Fruit fly (Drosophila melanogaster) whole organism, embryonic: ENCODE data around the gene CG31445.

Experiments used
- ATbp ChIP-seq: fragments of 200-800 bp; sonication (Bioruptor generic); optimal IDR thresholded peaks from 2 replicates; lab custom pipeline; 2017; ENCODE audit warnings: missing biosample characterization, mild to moderate bottlenecking, missing genetic modification characterization, missing genetic modification reagents
- Adf1 ChIP-seq: fragments of 200-800 bp; sonication (Bioruptor generic); IDR thresholded peaks from 2 replicates; pipeline ENCODE4 v1.3.6; 2022; ENCODE audit warnings: missing biosample characterization, missing genetic modification characterization
- Antp ChIP-seq: fragments of 200-800 bp; sonication (Bioruptor generic); optimal IDR thresholded peaks from 3 replicates; lab custom pipeline; 2016; ENCODE audit warnings: missing biosample characterization, missing genetic modification characterization
- BEAF-32 ChIP-seq: fragments of 200-800 bp; sonication (Bioruptor generic); optimal IDR thresholded peaks from 3 replicates; lab custom pipeline; 2017; ENCODE audit warnings: missing biosample characterization, missing genetic modification characterization, mild to moderate bottlenecking, moderate library complexity, missing genetic modification reagents
- Bteb2 ChIP-seq: fragments of 200-800 bp; sonication (Bioruptor generic); optimal IDR thresholded peaks from 2 replicates; lab custom pipeline; 2016; ENCODE audit warnings: missing biosample characterization, missing genetic modification characterization
- CG10543 ChIP-seq: fragments of 200-800 bp; sonication (Bioruptor generic); optimal IDR thresholded peaks from 3 replicates; lab custom pipeline; 2017; ENCODE audit warnings: missing biosample characterization, mild to moderate bottlenecking, missing genetic modification characterization, moderate library complexity
- CG11398 ChIP-seq: fragments of 200-800 bp; sonication (Bioruptor generic); optimal IDR thresholded peaks from 2 replicates; lab custom pipeline; 2016; ENCODE audit warnings: missing biosample characterization, missing genetic modification characterization
- CG12659 ChIP-seq: fragments of 200-800 bp; sonication (Bioruptor generic); optimal IDR thresholded peaks from 3 replicates; lab custom pipeline; 2017; ENCODE audit warnings: mild to moderate bottlenecking, missing biosample characterization, missing genetic modification reagents, missing genetic modification characterization
- CG15073 ChIP-seq: fragments of 200-800 bp; sonication (Bioruptor generic); optimal IDR thresholded peaks from 2 replicates; lab custom pipeline; 2016; ENCODE audit warnings: missing biosample characterization, missing genetic modification characterization
- CG15514 ChIP-seq: fragments of 200-800 bp; sonication (Bioruptor generic); optimal IDR thresholded peaks from 3 replicates; lab custom pipeline; 2017; ENCODE audit warnings: missing biosample characterization, missing genetic modification characterization, mild to moderate bottlenecking, moderate library complexity, missing genetic modification reagents
- CG17186 ChIP-seq: fragments of 200-800 bp; sonication (Bioruptor generic); optimal IDR thresholded peaks from 3 replicates; lab custom pipeline; 2017; ENCODE audit warnings: missing biosample characterization, missing genetic modification reagents, missing genetic modification characterization
- CG17385 ChIP-seq: fragments of 200-800 bp; sonication (Bioruptor generic); optimal IDR thresholded peaks from 3 replicates; lab custom pipeline; 2018; ENCODE audit warnings: missing biosample characterization, mild to moderate bottlenecking, missing genetic modification characterization
- CG17612 ChIP-seq: fragments of 200-800 bp; sonication (Bioruptor generic); IDR thresholded peaks from 2 replicates; pipeline ENCODE4 v1.3.6; 2022; ENCODE audit warnings: missing biosample characterization, missing genetic modification characterization
- CG18619 ChIP-seq: fragments of 200-800 bp; sonication (Bioruptor generic); optimal IDR thresholded peaks from 3 replicates; lab custom pipeline; 2017; ENCODE audit warnings: missing biosample characterization, mild to moderate bottlenecking, missing genetic modification characterization
- CG30431 ChIP-seq: fragments of 200-800 bp; sonication (Bioruptor generic); optimal IDR thresholded peaks from 2 replicates; lab custom pipeline; 2017; ENCODE audit warnings: missing biosample characterization, missing genetic modification characterization
- CG3281 ChIP-seq: fragments of 200-800 bp; sonication (Bioruptor generic); optimal IDR thresholded peaks from 3 replicates; lab custom pipeline; 2017; ENCODE audit warnings: missing biosample characterization, mild to moderate bottlenecking, missing genetic modification characterization
- CG3838 ChIP-seq: fragments of 200-800 bp; sonication (Bioruptor generic); optimal IDR thresholded peaks from 3 replicates; lab custom pipeline; 2016; ENCODE audit warnings: missing biosample characterization, missing genetic modification characterization
- CG4328 ChIP-seq: fragments of 200-800 bp; sonication (Bioruptor generic); optimal IDR thresholded peaks from 3 replicates; lab custom pipeline; 2017; ENCODE audit warnings: missing biosample characterization, missing genetic modification reagents, missing genetic modification characterization
- CG6765 ChIP-seq: fragments of 200-800 bp; sonication (Bioruptor generic); optimal IDR thresholded peaks from 3 replicates; lab custom pipeline; 2017; ENCODE audit warnings: missing biosample characterization, mild to moderate bottlenecking, missing genetic modification characterization
- CG7839 ChIP-seq: fragments of 200-800 bp; sonication (Bioruptor generic); optimal IDR thresholded peaks from 3 replicates; lab custom pipeline; 2018; ENCODE audit warnings: missing biosample characterization, mild to moderate bottlenecking, missing genetic modification characterization, moderate library complexity
- CoRest ChIP-seq: fragments of 200-800 bp; sonication (Bioruptor generic); optimal IDR thresholded peaks from 3 replicates; lab custom pipeline; 2018; ENCODE audit warnings: missing biosample characterization, mild to moderate bottlenecking, missing genetic modification characterization, moderate library complexity
- Dip2 ChIP-seq: fragments of 200-800 bp; sonication (Bioruptor generic); IDR thresholded peaks from 2 replicates; pipeline ENCODE4 v1.3.6; 2022; ENCODE audit warnings: missing biosample characterization, missing genetic modification characterization
- Dp ChIP-seq: fragments of 200-800 bp; sonication (Bioruptor generic); optimal IDR thresholded peaks from 2 replicates; lab custom pipeline; 2018; ENCODE audit warnings: missing biosample characterization, mild to moderate bottlenecking, missing genetic modification characterization, moderate library complexity
- Elba2 ChIP-seq: fragments of 200-800 bp; sonication (Bioruptor generic); optimal IDR thresholded peaks from 3 replicates; lab custom pipeline; 2016; ENCODE audit warnings: missing biosample characterization, missing genetic modification characterization
- Fer3 ChIP-seq: fragments of 200-800 bp; sonication (Bioruptor generic); optimal IDR thresholded peaks from 2 replicates; lab custom pipeline; 2018; ENCODE audit warnings: missing biosample characterization, mild to moderate bottlenecking, missing genetic modification characterization, moderate library complexity
- HLH54F ChIP-seq: fragments of 200-800 bp; sonication (Bioruptor generic); optimal IDR thresholded peaks from 3 replicates; lab custom pipeline; 2016; ENCODE audit warnings: missing biosample characterization, missing genetic modification characterization
- Hey ChIP-seq: fragments of 200-800 bp; sonication (Bioruptor generic); optimal IDR thresholded peaks from 3 replicates; lab custom pipeline; 2018; ENCODE audit warnings: missing biosample characterization, mild to moderate bottlenecking, missing genetic modification characterization
- Max ChIP-seq: fragments of 200-800 bp; sonication (Bioruptor generic); optimal IDR thresholded peaks from 2 replicates; lab custom pipeline; 2016; ENCODE audit warnings: missing biosample characterization, mild to moderate bottlenecking, missing genetic modification characterization
- NC2α ChIP-seq: fragments of 200-800 bp; sonication (Bioruptor generic); optimal IDR thresholded peaks from 2 replicates; lab custom pipeline; 2016; ENCODE audit warnings: missing biosample characterization, missing genetic modification characterization
- NC2β ChIP-seq: fragments of 200-800 bp; sonication (Bioruptor generic); optimal IDR thresholded peaks from 2 replicates; lab custom pipeline; 2016; ENCODE audit warnings: missing biosample characterization, missing genetic modification characterization
- Neu2 ChIP-seq: fragments of 200-800 bp; sonication (Bioruptor generic); optimal IDR thresholded peaks from 3 replicates; lab custom pipeline; 2016; ENCODE audit warnings: missing biosample characterization, missing genetic modification characterization, borderline replicate concordance
- PHDP ChIP-seq: fragments of 200-800 bp; sonication (Bioruptor generic); optimal IDR thresholded peaks from 3 replicates; lab custom pipeline; 2018; ENCODE audit warnings: missing biosample characterization, mild to moderate bottlenecking, missing genetic modification characterization, moderate library complexity
- Spps ChIP-seq: fragments of 200-800 bp; sonication (Bioruptor generic); optimal IDR thresholded peaks from 2 replicates; lab custom pipeline; 2018; ENCODE audit warnings: missing biosample characterization, mild to moderate bottlenecking, missing genetic modification characterization
- Vsx1 ChIP-seq: fragments of 200-800 bp; sonication (Bioruptor generic); optimal IDR thresholded peaks from 2 replicates; lab custom pipeline; 2017; ENCODE audit warnings: missing biosample characterization, mild to moderate bottlenecking, missing genetic modification characterization, missing genetic modification reagents
- Xbp1 ChIP-seq: fragments of 200-800 bp; sonication (Bioruptor generic); optimal IDR thresholded peaks from 3 replicates; lab custom pipeline; 2016; ENCODE audit warnings: missing biosample characterization, mild to moderate bottlenecking, missing genetic modification characterization
- YL-1 ChIP-seq: fragments of 200-800 bp; sonication (Bioruptor generic); optimal IDR thresholded peaks from 3 replicates; lab custom pipeline; 2017; ENCODE audit warnings: missing biosample characterization, mild to moderate bottlenecking, missing genetic modification characterization
- br ChIP-seq: fragments of >200 bp; optimal IDR thresholded peaks from 2 replicates; lab custom pipeline; 2017
- caup ChIP-seq: fragments of 200-800 bp; sonication (Bioruptor generic); optimal IDR thresholded peaks from 3 replicates; lab custom pipeline; 2017; ENCODE audit warnings: missing biosample characterization, mild to moderate bottlenecking, missing genetic modification characterization, moderate library complexity; ENCODE audit not compliant: severe bottlenecking
- crc ChIP-seq: fragments of 200-800 bp; sonication (Bioruptor generic); optimal IDR thresholded peaks from 2 replicates; lab custom pipeline; 2016; ENCODE audit warnings: missing biosample characterization, missing genetic modification characterization
- fd102C ChIP-seq: fragments of 200-800 bp; sonication (Bioruptor generic); optimal IDR thresholded peaks from 2 replicates; lab custom pipeline; 2018; ENCODE audit warnings: missing biosample characterization, mild to moderate bottlenecking, missing genetic modification characterization, moderate library complexity
- hkb ChIP-seq, 2 experiments: fragments of 200-800 bp in 1 of 2; fragments of >200 bp in 1 of 2; sonication (Bioruptor generic) in 1 of 2; IDR thresholded peaks in 1 of 2; optimal IDR thresholded peaks in 1 of 2; 2 replicates each; pipeline versions ENCODE4 v1.3.6 to Lab custom; 2017 to 2022; ENCODE audit warnings: missing biosample characterization in 1 of 2, missing genetic modification characterization in 1 of 2
- inv ChIP-seq: fragments of 200-800 bp; sonication (Bioruptor generic); IDR thresholded peaks from 2 replicates; pipeline ENCODE4 v1.3.6; 2022; ENCODE audit warnings: missing biosample characterization, missing genetic modification characterization; ENCODE audit not compliant: partially characterized antibody
- luna ChIP-seq: fragments of 200-800 bp; sonication (Bioruptor generic); optimal IDR thresholded peaks from 2 replicates; lab custom pipeline; 2016; ENCODE audit warnings: missing biosample characterization, missing genetic modification characterization
- onecut ChIP-seq: fragments of 200-800 bp; sonication (Bioruptor generic); IDR thresholded peaks from 2 replicates; pipeline ENCODE4 v1.3.6; 2022; ENCODE audit warnings: missing biosample characterization, missing genetic modification characterization
- pfk ChIP-seq: fragments of 200-800 bp; sonication (Bioruptor generic); optimal IDR thresholded peaks from 2 replicates; lab custom pipeline; 2018; ENCODE audit warnings: missing biosample characterization, mild to moderate bottlenecking, missing genetic modification characterization, moderate library complexity
- tap ChIP-seq: fragments of 200-800 bp; optimal IDR thresholded peaks from 3 replicates; lab custom pipeline; 2019; ENCODE audit warnings: missing biosample characterization, mild to moderate bottlenecking, missing genetic modification characterization, moderate library complexity
- toy ChIP-seq: fragments of 200-800 bp; sonication (Bioruptor generic); IDR thresholded peaks from 2 replicates; pipeline ENCODE4 v1.3.6; 2022; ENCODE audit warnings: missing biosample characterization, missing genetic modification characterization
- unc-4 ChIP-seq: fragments of 200-800 bp; sonication (Bioruptor generic); IDR thresholded peaks from 2 replicates; pipeline ENCODE4 v1.3.6; 2022; ENCODE audit warnings: missing biosample characterization, missing genetic modification characterization; ENCODE audit not compliant: partially characterized antibody
- zfh1 ChIP-seq: fragments of 200-800 bp; sonication (Bioruptor generic); IDR thresholded peaks from 3 replicates; pipeline ENCODE4 v1.3.6; 2022; ENCODE audit warnings: missing biosample characterization, missing genetic modification characterization

CG31445 gene

DNA sequence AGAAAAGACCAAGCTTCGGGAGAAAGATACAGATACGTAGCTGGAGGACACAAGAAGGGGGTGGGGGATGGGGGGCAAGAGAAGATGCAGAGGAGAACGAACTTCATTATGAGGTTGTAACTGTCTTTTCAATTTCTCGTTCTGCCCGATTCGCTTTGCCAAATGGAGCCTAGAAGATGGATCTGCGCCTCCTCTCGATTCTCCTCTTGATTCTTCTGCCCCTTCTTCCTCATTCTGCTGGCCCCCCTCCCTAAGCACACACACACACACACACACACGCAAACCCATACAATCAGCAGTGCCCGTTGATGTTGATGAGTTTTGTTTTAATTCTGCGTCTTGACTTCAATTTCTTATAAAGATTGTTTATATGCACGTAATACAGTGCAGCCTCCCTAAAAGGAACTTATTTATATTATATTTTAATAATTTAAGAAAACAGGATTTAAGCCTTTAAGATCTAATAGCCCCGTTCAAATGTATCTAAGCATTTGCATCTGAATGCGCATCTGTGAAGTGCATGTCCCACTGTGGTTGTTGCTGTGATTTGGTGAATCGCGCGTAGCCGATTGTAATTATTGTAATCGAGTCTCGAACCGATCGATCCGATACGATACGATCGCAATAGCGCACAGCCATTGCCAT, 37.5 kb downstream of the CG31445 start (continued):
- TF ChIP-seq Hey (tag; lab: Kevin White, UChicago) = no peak
- no peak for TF ChIP-seq crc
- TF ChIP-seq CG15514 (GFP tag; lab: Kevin White, UChicago) = peak; percentile 36
- TF ChIP-seq BEAF-32 = no peak
- peak; percentile 54 for TF ChIP-seq caup (GFP tag; lab: Kevin White, UChicago)
- TF ChIP-seq CG6765 (GFP tag; lab: Kevin White, UChicago) = no peak
- TF ChIP-seq toy = no peak
- TF ChIP-seq zfh1 (GFP tag; lab: Robert Waterston, UW) = peak; percentile 79
- peak; percentile 9 for TF ChIP-seq CG18619 (GFP tag; lab: Kevin White, UChicago)
- no peak for TF ChIP-seq HLH54F (GFP tag; lab: Kevin White, UChicago)
- TF ChIP-seq Max (GFP tag; lab: Kevin White, UChicago) = peak; percentile 0
- no peak for TF ChIP-seq NC2β
- peak; percentile 76 for TF ChIP-seq CoRest
- TF ChIP-seq Antp = peak; percentile 13
- TF ChIP-seq unc-4 (GFP tag; lab: Robert Waterston, UW) = no peak
- TF ChIP-seq inv (GFP tag; lab: Robert Waterston, UW) = no peak
- TF ChIP-seq CG3838 (GFP tag; lab: Kevin White, UChicago) = no peak
- no peak for TF ChIP-seq NC2α (GFP tag; lab: Kevin White, UChicago)
- peak; percentile 56 for TF ChIP-seq tap (tag; lab: Kevin White, UChicago)
- no peak for TF ChIP-seq Neu2 (GFP tag; lab: Kevin White, UChicago)
- TF ChIP-seq luna (GFP tag; lab: Kevin White, UChicago) = no peak
- TF ChIP-seq ATbp (GFP tag; lab: Kevin White, UChicago) = peak; percentile 39
- no peak for TF ChIP-seq Bteb2 (GFP tag; lab: Kevin White, UChicago)
- peak; percentile 28; the same call in 1 of the 2 replicates for TF ChIP-seq CG17612 (GFP tag; lab: Robert Waterston, UW)
- no peak for TF ChIP-seq pfk (GFP tag; lab: Kevin White, UChicago)
- 0 out of 2 replicates have a peak, but pooled peaks have one; percentile 33 for TF ChIP-seq Adf1 (GFP tag; lab: Robert Waterston, UW)
- no peak for TF ChIP-seq CG17186
- TF ChIP-seq CG10543 (GFP tag; lab: Kevin White, UChicago) = peak; percentile 12
- TF ChIP-seq Dp (GFP tag; lab: Kevin White, UChicago) = no peak
- peak; percentile 65 for TF ChIP-seq Xbp1
- no peak for TF ChIP-seq fd102C (GFP tag; lab: Kevin White, UChicago)
- TF ChIP-seq CG30431 (GFP tag; lab: Kevin White, UChicago) = peak; percentile 47
- TF ChIP-seq hkb (optimal IDR thresholded peaks at IDR 0.05; lab: Kevin White, UChicago) = no peak
- TF ChIP-seq hkb (GFP tag; IDR thresholded peaks at IDR 0.05; lab: Robert Waterston, UW) = peak; percentile 74
- peak; percentile 3 for TF ChIP-seq CG4328
- TF ChIP-seq CG15073 (GFP tag; lab: Kevin White, UChicago) = no peak
- TF ChIP-seq CG3281 (GFP tag; lab: Kevin White, UChicago) = peak; percentile 59
- peak; percentile 57 for TF ChIP-seq CG12659
- TF ChIP-seq onecut (GFP tag; lab: Robert Waterston, UW) = peak; percentile 76
- peak; percentile 70 for TF ChIP-seq Fer3 (tag; lab: Kevin White, UChicago)
- no peak for TF ChIP-seq Elba2
- no peak for TF ChIP-seq YL-1 (GFP tag; lab: Kevin White, UChicago)
- TF ChIP-seq CG7839 (tag; lab: Kevin White, UChicago) = peak; percentile 70
- TF ChIP-seq Dip2 = no peak
- TF ChIP-seq br (lab: Kevin White, UChicago) = no peak
- peak; percentile 19 for TF ChIP-seq Vsx1 (GFP tag; lab: Kevin White, UChicago)
- TF ChIP-seq PHDP (tag; lab: Kevin White, UChicago) = peak; percentile 60
- TF ChIP-seq CG11398 (GFP tag; lab: Kevin White, UChicago) = no peak
- TF ChIP-seq Spps (tag; lab: Kevin White, UChicago) = no peak
- TF ChIP-seq CG17385 (GFP tag; lab: Kevin White, UChicago) = peak; percentile 42
